Fruit fly (Drosophila melanogaster) whole organism, prepupa: ENCODE measurements around the gene CG12581.
A peak's percentile ranks its signal among the peaks of the same experiment; 100 is the strongest.

Experiments
- Blimp-1 ChIP-seq: fragments of 200-800 bp; sonication (Bioruptor generic); optimal IDR thresholded peaks from 3 replicates; lab custom pipeline; 2017; ENCODE audit warnings: missing biosample characterization, missing genetic modification characterization, mild to moderate bottlenecking, moderate library complexity, missing genetic modification reagents
- CG10631 ChIP-seq: fragments of 200-800 bp; sonication (Bioruptor generic); optimal IDR thresholded peaks from 2 replicates; lab custom pipeline; 2016; ENCODE audit warnings: missing biosample characterization, missing genetic modification characterization
- CG10669 ChIP-seq: fragments of 200-800 bp; sonication (Bioruptor generic); optimal IDR thresholded peaks from 3 replicates; lab custom pipeline; 2018; ENCODE audit warnings: missing biosample characterization, mild to moderate bottlenecking, missing genetic modification characterization, moderate library complexity
- CG11294 ChIP-seq: fragments of 200-800 bp; sonication (Bioruptor generic); IDR thresholded peaks from 2 replicates; pipeline ENCODE4 v1.3.6; 2022; ENCODE audit warnings: missing biosample characterization, missing genetic modification characterization
- CG11762 ChIP-seq: fragments of 200-800 bp; sonication (Bioruptor generic); optimal IDR thresholded peaks from 3 replicates; lab custom pipeline; 2016; ENCODE audit warnings: missing biosample characterization, missing genetic modification characterization; ENCODE audit not compliant: insufficient read depth
- CG11902 ChIP-seq: fragments of 200-800 bp; sonication (Bioruptor generic); optimal IDR thresholded peaks from 3 replicates; lab custom pipeline; 2016; ENCODE audit warnings: missing biosample characterization, missing genetic modification characterization
- CG1621 ChIP-seq: fragments of 200-800 bp; sonication (Bioruptor generic); optimal IDR thresholded peaks from 3 replicates; lab custom pipeline; 2018; ENCODE audit warnings: missing biosample characterization, mild to moderate bottlenecking, missing genetic modification characterization
- CG16779 ChIP-seq: fragments of 200-800 bp; sonication (Bioruptor generic); optimal IDR thresholded peaks from 3 replicates; lab custom pipeline; 2017; ENCODE audit warnings: missing biosample characterization, mild to moderate bottlenecking, missing genetic modification characterization
- CG3032 ChIP-seq: fragments of 200-800 bp; optimal IDR thresholded peaks from 2 replicates; lab custom pipeline; 2019; ENCODE audit warnings: missing biosample characterization, mild to moderate bottlenecking, missing genetic modification characterization, moderate library complexity
- CG31627 ChIP-seq: fragments of 200-800 bp; sonication (Bioruptor generic); optimal IDR thresholded peaks from 3 replicates; lab custom pipeline; 2016; ENCODE audit warnings: missing biosample characterization, missing genetic modification characterization
- CG32006 ChIP-seq: fragments of 200-800 bp; sonication (Bioruptor generic); optimal IDR thresholded peaks from 3 replicates; lab custom pipeline; 2017; ENCODE audit warnings: missing biosample characterization, mild to moderate bottlenecking, missing genetic modification characterization
- CG3919 ChIP-seq: fragments of 200-800 bp; sonication (Bioruptor generic); optimal IDR thresholded peaks from 3 replicates; lab custom pipeline; 2016; ENCODE audit warnings: missing biosample characterization, missing genetic modification characterization
- CG6163 ChIP-seq: fragments of 200-800 bp; sonication (Bioruptor generic); IDR thresholded peaks from 3 replicates; pipeline ENCODE4 v1.3.6; 2022; ENCODE audit warnings: missing biosample characterization, missing genetic modification characterization
- CG6276 ChIP-seq: fragments of 200-800 bp; sonication (Bioruptor generic); optimal IDR thresholded peaks from 2 replicates; lab custom pipeline; 2017; ENCODE audit warnings: missing biosample characterization, mild to moderate bottlenecking, missing genetic modification characterization
- CG6792 ChIP-seq: fragments of 200-800 bp; sonication (Bioruptor generic); optimal IDR thresholded peaks from 3 replicates; lab custom pipeline; 2016; ENCODE audit warnings: missing biosample characterization, missing genetic modification characterization
- CG6808 ChIP-seq: fragments of 200-800 bp; sonication (Bioruptor generic); optimal IDR thresholded peaks from 3 replicates; lab custom pipeline; 2017; ENCODE audit warnings: missing biosample characterization, missing genetic modification characterization, mild to moderate bottlenecking, moderate library complexity, missing genetic modification reagents
- CG6854 ChIP-seq: fragments of 200-800 bp; sonication (Bioruptor generic); optimal IDR thresholded peaks from 2 replicates; lab custom pipeline; 2017; ENCODE audit warnings: missing biosample characterization, mild to moderate bottlenecking, missing genetic modification characterization
- CG8119 ChIP-seq: fragments of 200-800 bp; sonication (Bioruptor generic); IDR thresholded peaks from 3 replicates; pipeline ENCODE4 v1.3.6; 2022; ENCODE audit warnings: missing biosample characterization, missing genetic modification characterization
- CG8319 ChIP-seq: fragments of 200-800 bp; sonication (Bioruptor generic); optimal IDR thresholded peaks from 3 replicates; lab custom pipeline; 2016; ENCODE audit warnings: missing biosample characterization, missing genetic modification characterization
- CG8632 ChIP-seq: fragments of 200-800 bp; sonication (Bioruptor generic); optimal IDR thresholded peaks from 3 replicates; lab custom pipeline; 2016; ENCODE audit warnings: missing biosample characterization, missing genetic modification characterization
- Eip75B ChIP-seq: fragments of 200-800 bp; sonication (Bioruptor generic); optimal IDR thresholded peaks from 3 replicates; lab custom pipeline; 2016; ENCODE audit warnings: missing biosample characterization, missing genetic modification characterization
- Eip78C ChIP-seq: fragments of 200-800 bp; sonication (Bioruptor generic); peaks from one replicate; lab custom pipeline; 2016; ENCODE audit warnings: missing biosample characterization, missing genetic modification characterization
- Eip93F ChIP-seq: fragments of 200-800 bp; sonication (Bioruptor generic); optimal IDR thresholded peaks from 2 replicates; lab custom pipeline; 2016; ENCODE audit warnings: missing biosample characterization, mild to moderate bottlenecking, missing genetic modification characterization
- Ets21C ChIP-seq: fragments of 200-800 bp; sonication (Bioruptor generic); optimal IDR thresholded peaks from 3 replicates; lab custom pipeline; 2016; ENCODE audit warnings: missing biosample characterization, missing genetic modification characterization
- Ets96B ChIP-seq: fragments of 200-800 bp; optimal IDR thresholded peaks from 2 replicates; lab custom pipeline; 2019; ENCODE audit warnings: missing biosample characterization, mild to moderate bottlenecking, missing genetic modification characterization, moderate library complexity
- Gug ChIP-seq: fragments of 200-800 bp; sonication (Bioruptor generic); IDR thresholded peaks from 2 replicates; pipeline ENCODE4 v1.3.6; 2022; ENCODE audit warnings: missing biosample characterization, missing genetic modification characterization
- Hr38 ChIP-seq: sonication (Bioruptor generic); optimal IDR thresholded peaks from 2 replicates; lab custom pipeline; 2016; ENCODE audit warnings: missing biosample characterization, missing genetic modification characterization
- Hr39 ChIP-seq: fragments of 200-800 bp; sonication (Bioruptor generic); optimal IDR thresholded peaks from 2 replicates; lab custom pipeline; 2016; ENCODE audit warnings: missing biosample characterization, missing genetic modification characterization
- Hr4 ChIP-seq: fragments of 200-800 bp; sonication (Bioruptor generic); optimal IDR thresholded peaks from 3 replicates; lab custom pipeline; 2016; ENCODE audit warnings: missing biosample characterization, missing genetic modification characterization
- Lpt ChIP-seq: fragments of 200-800 bp; sonication (Bioruptor generic); optimal IDR thresholded peaks from 3 replicates; lab custom pipeline; 2016; ENCODE audit warnings: missing biosample characterization, missing genetic modification characterization
- Met ChIP-seq: fragments of 200-800 bp; sonication (Bioruptor generic); optimal IDR thresholded peaks from 3 replicates; lab custom pipeline; 2016; ENCODE audit warnings: missing biosample characterization, missing genetic modification characterization
- OdsH ChIP-seq: fragments of 200-800 bp; sonication (Bioruptor generic); optimal IDR thresholded peaks from 3 replicates; lab custom pipeline; 2016; ENCODE audit warnings: missing biosample characterization, missing genetic modification characterization
- Smox ChIP-seq: fragments of 200-800 bp; sonication (Bioruptor generic); optimal IDR thresholded peaks from 3 replicates; lab custom pipeline; 2016; ENCODE audit warnings: missing biosample characterization, missing genetic modification characterization
- Sox102F ChIP-seq: fragments of 200-800 bp; sonication (Bioruptor generic); optimal IDR thresholded peaks from 2 replicates; lab custom pipeline; 2016; ENCODE audit warnings: missing biosample characterization, mild to moderate bottlenecking, missing genetic modification characterization
- Sox14 ChIP-seq: fragments of 200-800 bp; sonication (Bioruptor generic); optimal IDR thresholded peaks from 3 replicates; lab custom pipeline; 2016; ENCODE audit warnings: missing biosample characterization, missing genetic modification characterization
- Sox15 ChIP-seq: fragments of 200-800 bp; sonication (Bioruptor generic); optimal IDR thresholded peaks from 3 replicates; lab custom pipeline; 2016; ENCODE audit warnings: missing biosample characterization, missing genetic modification characterization
- achi ChIP-seq: fragments of 200-800 bp; sonication (Bioruptor generic); optimal IDR thresholded peaks from 3 replicates; lab custom pipeline; 2016; ENCODE audit warnings: missing biosample characterization, missing genetic modification characterization
- acj6 ChIP-seq: fragments of 200-800 bp; sonication (Bioruptor generic); optimal IDR thresholded peaks from 3 replicates; lab custom pipeline; 2016; ENCODE audit warnings: missing biosample characterization, missing genetic modification characterization
- cyc ChIP-seq: fragments of 200-800 bp; sonication (Bioruptor generic); optimal IDR thresholded peaks from 3 replicates; lab custom pipeline; 2016; ENCODE audit warnings: missing biosample characterization, missing genetic modification characterization
- dac ChIP-seq: fragments of 200-800 bp; sonication (Bioruptor generic); optimal IDR thresholded peaks from 2 replicates; lab custom pipeline; 2017; ENCODE audit warnings: missing biosample characterization, mild to moderate bottlenecking, missing genetic modification characterization
- dsx ChIP-seq: fragments of 200-800 bp; optimal IDR thresholded peaks from 3 replicates; lab custom pipeline; 2019; ENCODE audit warnings: missing biosample characterization, mild to moderate bottlenecking, missing genetic modification characterization, moderate library complexity; ENCODE audit not compliant: poor library complexity, severe bottlenecking
- eg ChIP-seq: fragments of 200-800 bp; sonication (Bioruptor generic); IDR thresholded peaks from 3 replicates; pipeline ENCODE4 v1.3.6; 2022; ENCODE audit warnings: missing biosample characterization, missing genetic modification characterization
- esn ChIP-seq: fragments of 200-800 bp; sonication (Bioruptor generic); optimal IDR thresholded peaks from 2 replicates; lab custom pipeline; 2016; ENCODE audit warnings: missing biosample characterization, mild to moderate bottlenecking, missing genetic modification characterization, moderate library complexity
- fd59A ChIP-seq: fragments of 200-800 bp; sonication (Bioruptor generic); optimal IDR thresholded peaks from 2 replicates; lab custom pipeline; 2017; ENCODE audit warnings: missing biosample characterization, mild to moderate bottlenecking, missing genetic modification characterization, missing genetic modification reagents
- fkh ChIP-seq: fragments of 200-800 bp; sonication (Bioruptor generic); optimal IDR thresholded peaks from 3 replicates; lab custom pipeline; 2017; ENCODE audit warnings: missing biosample characterization, mild to moderate bottlenecking, missing genetic modification characterization, moderate library complexity
- lz ChIP-seq: fragments of 200-800 bp; sonication (Bioruptor generic); optimal IDR thresholded peaks from 3 replicates; lab custom pipeline; 2016; ENCODE audit warnings: missing biosample characterization, missing genetic modification characterization
- salr ChIP-seq, 2 experiments: fragments of 200-800 bp; sonication (Bioruptor generic); optimal IDR thresholded peaks; 3 replicates each; lab custom pipeline; 2016 to 2018; ENCODE audit warnings: missing biosample characterization in 2 of 2, missing genetic modification characterization in 2 of 2, mild to moderate bottlenecking in 1 of 2
- ss ChIP-seq, 2 experiments: fragments of 200-800 bp; sonication (Bioruptor generic); optimal IDR thresholded peaks; 2 replicates in 1 of 2; 3 replicates in 1 of 2; lab custom pipeline; 2017 to 2018; ENCODE audit warnings: mild to moderate bottlenecking in 2 of 2, missing biosample characterization in 2 of 2, missing genetic modification characterization in 2 of 2, moderate library complexity in 1 of 2
- svp ChIP-seq: fragments of 200-800 bp; sonication (Bioruptor generic); peaks from one replicate; lab custom pipeline; 2016; ENCODE audit warnings: missing biosample characterization, missing genetic modification characterization
- topi ChIP-seq: fragments of 200-800 bp; sonication (Bioruptor generic); optimal IDR thresholded peaks from 3 replicates; lab custom pipeline; 2016; ENCODE audit warnings: missing biosample characterization, missing genetic modification characterization
- vri ChIP-seq: fragments of 200-800 bp; sonication (Bioruptor generic); optimal IDR thresholded peaks from 3 replicates; lab custom pipeline; 2016; ENCODE audit warnings: missing biosample characterization, mild to moderate bottlenecking, missing genetic modification characterization

Gene CG12581

dm6 chr3R:4229137-4229764, 54.8 kb downstream of the CG12581 start, which contains the start of gene DhpD:
DhpD (minus strand) TSS chr3R:4229238.
- TF ChIP-seq Hr38 (no peak), lz (GFP tag; lab: Kevin White, UChicago) (peak; percentile 86), Eip93F (GFP tag; lab: Kevin White, UChicago) (peak; percentile 48), OdsH (GFP tag; lab: Kevin White, UChicago) (no peak), CG11762 (GFP tag; lab: Kevin White, UChicago) (peak; percentile 58), CG32006 (peak; percentile 74), CG1621 (tag; lab: Kevin White, UChicago) (peak; percentile 63), vri (GFP tag; lab: Kevin White, UChicago) (peak; percentile 83), esn (GFP tag; lab: Kevin White, UChicago) (peak; percentile 89), CG31627 (GFP tag; lab: Kevin White, UChicago) (peak; percentile 88), Eip75B (peak; percentile 83), CG6163 (GFP tag; lab: Robert Waterston, UW) (peak; percentile 86), CG8319 (peak; percentile 65), Sox102F (GFP tag; lab: Kevin White, UChicago) (no peak), svp (GFP tag; lab: Kevin White, UChicago) (peak; percentile 91), CG6792 (GFP tag; lab: Kevin White, UChicago) (peak; percentile 81), CG6276 (GFP tag; lab: Kevin White, UChicago) (no peak), Sox15 (GFP tag; lab: Kevin White, UChicago) (peak; percentile 63), CG6854 (GFP tag; lab: Kevin White, UChicago) (peak; percentile 74), CG10669 (peak; percentile 83), CG11902 (peak; percentile 56), Blimp-1 (GFP tag; lab: Kevin White, UChicago) (peak; percentile 55), Sox14 (peak; percentile 85), Lpt (GFP tag; lab: Kevin White, UChicago) (peak; percentile 32), fkh (GFP tag; lab: Kevin White, UChicago) (no peak), ss (GFP tag; optimal IDR thresholded peaks at IDR 0.05; lab: Kevin White, UChicago) (no peak), acj6 (GFP tag; lab: Kevin White, UChicago) (peak; percentile 84), Hr4 (peak; percentile 82), Ets96B (tag; lab: Kevin White, UChicago) (peak; percentile 77), Hr39 (peak; percentile 85), CG10631 (GFP tag; lab: Kevin White, UChicago) (peak; percentile 85), Gug (GFP tag; lab: Robert Waterston, UW) (peak; percentile 64), dsx (peak; percentile 64), CG3919 (GFP tag; lab: Kevin White, UChicago) (peak; percentile 86), Eip78C (peak; percentile 95), Smox (no peak), fd59A (GFP tag; lab: Kevin White, UChicago) (peak; percentile 58), Met (GFP tag; lab: Kevin White, UChicago) (no peak), CG3032 (tag; lab: Kevin White, UChicago) (peak; percentile 81), salr (GFP tag; optimal IDR thresholded peaks at IDR 0.05; lab: Kevin White, UChicago) (peak in 1 of 2 experiments; percentile 53), CG6808 (GFP tag; lab: Kevin White, UChicago) (no peak), CG11294 (GFP tag; lab: Robert Waterston, UW) (peak; percentile 47), cyc (GFP tag; lab: Kevin White, UChicago) (peak; percentile 83), CG16779 (tag; lab: Kevin White, UChicago) (no peak), eg (GFP tag; lab: Robert Waterston, UW) (peak; percentile 84), Ets21C (GFP tag; lab: Kevin White, UChicago) (peak; percentile 74), CG8119 (GFP tag; lab: Robert Waterston, UW) (peak; percentile 59), dac (GFP tag; lab: Kevin White, UChicago) (peak; percentile 57), achi (GFP tag; lab: Kevin White, UChicago) (no peak), CG8632 (GFP tag; lab: Kevin White, UChicago) (peak; percentile 76), topi (GFP tag; lab: Kevin White, UChicago) (peak; percentile 85)
